Worm (Caenorhabditis elegans) whole organism, L1 larva: Measurements from ENCODE around the gene ghi-1.
A peak's percentile ranks its signal among the peaks of the same experiment; 100 is the strongest.

Experiments
- aha-1 ChIP-seq: fragments of 150-350 bp; optimal IDR thresholded peaks from 2 replicates; lab custom pipeline; 2014; ENCODE audit warnings: missing biosample characterization, missing genetic modification characterization
- alr-1 ChIP-seq: fragments of 200-800 bp; sonication (Bioruptor generic); optimal IDR thresholded peaks from 2 replicates; lab custom pipeline; 2018; ENCODE audit warnings: borderline replicate concordance, mild to moderate bottlenecking, missing genetic modification characterization, missing compliant biosample characterization
- ceh-82 ChIP-seq, 3 experiments: fragments of 150-350 bp in 1 of 3; sonication (generic microtip) in 2 of 3; optimal IDR thresholded peaks; 2 replicates each; lab custom pipeline; 2014 to 2017; ENCODE audit warnings: missing biosample characterization in 3 of 3, missing genetic modification characterization in 3 of 3
- ceh-88 ChIP-seq: fragments of 200-800 bp; sonication (Bioruptor generic); IDR thresholded peaks from 2 replicates; pipeline ENCODE4 v1.3.6; 2022; ENCODE audit warnings: missing genetic modification characterization, missing compliant biosample characterization
- dpl-1 ChIP-seq, 3 experiments: fragments of 150-350 bp in 2 of 3; sonication (generic microtip) in 1 of 3; optimal IDR thresholded peaks; 2 replicates each; lab custom pipeline; 2014 to 2017; ENCODE audit warnings: missing biosample characterization in 3 of 3, missing genetic modification characterization in 3 of 3, missing genetic modification reagents in 3 of 3
- lin-15B ChIP-seq: fragments of 150-350 bp; sonication (generic microtip); optimal IDR thresholded peaks from 3 replicates; lab custom pipeline; 2014; ENCODE audit warnings: missing biosample characterization, missing genetic modification characterization
- lsy-2 ChIP-seq, 2 experiments: fragments of 150-350 bp; optimal IDR thresholded peaks; 2 replicates each; lab custom pipeline; 2014; ENCODE audit warnings: missing biosample characterization in 2 of 2, missing genetic modification characterization in 2 of 2
- mdl-1 ChIP-seq, 2 experiments: fragments of 150-350 bp; optimal IDR thresholded peaks; 2 replicates each; lab custom pipeline; 2014 to 2017; ENCODE audit warnings: missing biosample characterization in 2 of 2, missing genetic modification characterization in 2 of 2, inconsistent platforms in 1 of 2
- mef-2 ChIP-seq: fragments of 150-350 bp; optimal IDR thresholded peaks from 2 replicates; lab custom pipeline; 2014; ENCODE audit warnings: missing biosample characterization, missing genetic modification characterization
- nhr-11 ChIP-seq: fragments of 150-350 bp; optimal IDR thresholded peaks from 2 replicates; lab custom pipeline; 2014; ENCODE audit warnings: missing biosample characterization, missing genetic modification characterization
- rnt-1 ChIP-seq: sonication (generic microtip); optimal IDR thresholded peaks from 2 replicates; lab custom pipeline; 2016; ENCODE audit warnings: mild to moderate bottlenecking, missing genetic modification characterization, moderate library complexity, missing compliant biosample characterization
- ztf-11 ChIP-seq, 2 experiments: sonication (generic microtip); optimal IDR thresholded peaks; 2 replicates each; lab custom pipeline; 2016 to 2017; ENCODE audit warnings: missing genetic modification characterization in 2 of 2, missing biosample characterization in 1 of 2, missing compliant biosample characterization in 1 of 2

DNA sequence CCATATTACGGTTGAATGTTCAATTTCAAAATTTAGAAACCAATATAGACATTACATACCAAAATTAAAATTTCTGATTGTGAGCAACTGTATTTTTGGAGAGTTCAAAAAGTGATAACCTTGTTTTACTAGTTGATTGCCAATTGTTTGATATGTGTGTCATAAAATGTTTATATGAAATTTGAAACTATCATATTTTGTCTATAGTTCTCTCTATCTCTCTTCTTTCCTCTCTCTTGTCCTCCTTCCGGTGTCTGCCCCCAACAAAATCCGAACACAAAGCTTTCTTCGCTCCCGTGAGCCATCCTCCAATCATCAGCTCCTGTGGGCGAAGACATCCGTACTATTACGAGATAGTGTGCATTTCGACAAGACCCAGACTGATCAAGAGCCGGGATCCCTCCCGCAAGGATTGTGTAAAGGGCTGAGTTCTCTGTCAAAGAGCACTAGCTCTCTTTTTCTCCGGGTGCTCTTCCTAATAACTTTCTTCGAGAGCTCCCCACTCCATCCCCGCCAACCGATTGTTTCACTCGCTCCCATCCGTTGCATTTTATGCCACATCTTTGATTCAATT is 44.1 kb upstream of the ghi-1 start:
- TF ChIP-seq nhr-11 (tag; lab: Kevin White, UChicago): no peak
- peak in 1 of 2 experiments; percentile 1 for TF ChIP-seq lsy-2 (tag; optimal IDR thresholded peaks at IDR 0.05; lab: Kevin White, UChicago)
- TF ChIP-seq alr-1: no peak
- no peak for TF ChIP-seq ztf-11 (tag; optimal IDR thresholded peaks at IDR 0.05; lab: Kevin White, UChicago)
- no peak for TF ChIP-seq ceh-88 (GFP tag; lab: Robert Waterston, UW)
- no peak for TF ChIP-seq lin-15B (tag; lab: Kevin White, UChicago)
- no peak for TF ChIP-seq aha-1 (tag; lab: Kevin White, UChicago)
- TF ChIP-seq ceh-82 (tag; optimal IDR thresholded peaks at IDR 0.05; lab: Kevin White, UChicago): no peak
- TF ChIP-seq rnt-1 (tag; lab: Kevin White, UChicago): peak; percentile 51
- TF ChIP-seq dpl-1 (GFP tag; optimal IDR thresholded peaks at IDR 0.05; lab: Kevin White, UChicago): no peak
- TF ChIP-seq mdl-1 (tag; optimal IDR thresholded peaks at IDR 0.05; lab: Kevin White, UChicago): no peak
- TF ChIP-seq mef-2: no peak
